Worm (Caenorhabditis elegans): Measurements from ENCODE around the gene cdh-12.

The cdh-12 gene

DNA sequence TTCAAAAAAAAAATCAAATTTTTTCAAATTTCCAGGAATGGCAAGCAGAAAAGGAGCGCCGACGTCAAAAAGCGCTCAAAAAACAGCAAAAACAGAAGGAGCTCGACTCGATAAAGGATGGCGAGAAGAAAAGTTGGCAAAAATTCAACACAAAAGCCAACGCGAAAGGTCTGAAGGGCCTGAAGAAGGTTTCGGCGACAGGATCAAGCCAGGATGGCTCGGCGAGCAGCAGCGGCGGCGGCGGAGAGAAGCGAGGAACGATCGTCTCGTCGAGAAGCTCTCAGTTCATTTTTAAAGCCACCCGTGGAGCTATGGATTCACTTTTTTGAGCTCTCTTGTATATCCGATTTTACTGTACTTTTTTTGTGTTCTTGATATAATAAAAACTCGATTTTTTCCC is 7.0 kb upstream of the cdh-12 start:
- TF ChIP-seq lim-6 (tag; optimal IDR thresholded peaks at IDR 0.05), result no peak
- TF ChIP-seq pat-9 (tag; optimal IDR thresholded peaks at IDR 0.05), result no peak
- no peak for TF ChIP-seq ceh-22 (tag; optimal IDR thresholded peaks at IDR 0.05)
- no peak for TF ChIP-seq ttx-3 (tag; optimal IDR thresholded peaks at IDR 0.05)
- TF ChIP-seq pros-1 (tag; optimal IDR thresholded peaks at IDR 0.05), result no peak
- TF ChIP-seq syd-9 (tag; optimal IDR thresholded peaks at IDR 0.05), result no peak
- no peak for TF ChIP-seq ceh-14 (tag; optimal IDR thresholded peaks at IDR 0.05)
- TF ChIP-seq pqm-1 (tag; optimal IDR thresholded peaks at IDR 0.05), result no peak
- TF ChIP-seq fkh-6 (tag; optimal IDR thresholded peaks at IDR 0.05), result no peak
- TF ChIP-seq madf-2 (tag; optimal IDR thresholded peaks at IDR 0.05), result no peak
- no peak for TF ChIP-seq ceh-30 (tag; optimal IDR thresholded peaks at IDR 0.05)
- TF ChIP-seq elt-4 (tag; optimal IDR thresholded peaks at IDR 0.05), result no peak
- no peak for TF ChIP-seq nhr-232 (tag; optimal IDR thresholded peaks at IDR 0.05)
- TF ChIP-seq ceh-24 (tag; optimal IDR thresholded peaks at IDR 0.05), result no peak
- TF ChIP-seq ceh-48 (tag; optimal IDR thresholded peaks at IDR 0.05), result no peak
- TF ChIP-seq pha-4 (tag; optimal IDR thresholded peaks at IDR 0.05), result no peak
- TF ChIP-seq dve-1 (tag; optimal IDR thresholded peaks at IDR 0.05), result no peak
- TF ChIP-seq eyg-1 (tag; optimal IDR thresholded peaks at IDR 0.05), result no peak
- TF ChIP-seq T23F11.4 (GFP tag; optimal IDR thresholded peaks at IDR 0.05), result no peak
- TF ChIP-seq pha-2 (tag; optimal IDR thresholded peaks at IDR 0.05), result no peak

DNA sequence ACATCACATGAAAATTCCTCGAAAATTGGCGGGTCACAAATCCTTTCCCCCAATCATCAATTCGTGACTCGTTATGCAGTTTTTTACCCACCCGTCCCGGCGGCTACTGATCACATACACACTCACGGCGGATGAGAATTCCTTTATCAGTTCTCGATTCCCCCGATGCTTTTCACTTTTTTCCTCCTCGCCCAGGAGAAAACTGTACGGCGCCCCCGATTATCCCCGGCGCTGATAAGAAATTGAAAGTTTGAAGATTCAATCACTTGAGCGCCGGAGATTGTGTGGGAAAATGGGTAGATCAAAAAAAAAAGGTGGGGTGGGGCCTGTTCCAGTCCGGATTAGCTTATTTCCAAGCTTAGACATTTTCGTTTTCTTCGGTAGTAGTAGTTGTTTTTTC is 4.0 kb upstream of the cdh-12 start:
- TF ChIP-seq sox-4 (tag; optimal IDR thresholded peaks at IDR 0.05) (no peak), ceh-34 (tag; optimal IDR thresholded peaks at IDR 0.05) (no peak), hlh-8 (tag; optimal IDR thresholded peaks at IDR 0.05) (no peak), lin-11 (tag; optimal IDR thresholded peaks at IDR 0.05) (no peak), ama-1 (optimal IDR thresholded peaks at IDR 0.05) (no peak), unc-42 (tag; optimal IDR thresholded peaks at IDR 0.05) (no peak), sox-2 (GFP tag; IDR thresholded peaks at IDR 0.05) (no peak), syd-9 (tag; optimal IDR thresholded peaks at IDR 0.05) (no peak), pqm-1 (tag; optimal IDR thresholded peaks at IDR 0.05) (no peak), ceh-19 (GFP tag; optimal IDR thresholded peaks at IDR 0.05) (no peak), T23F11.4 (GFP tag; optimal IDR thresholded peaks at IDR 0.05) (no peak), hlh-6 (tag; optimal IDR thresholded peaks at IDR 0.05) (no peak), lim-6 (tag; optimal IDR thresholded peaks at IDR 0.05) (no peak), npax-4 (tag; optimal IDR thresholded peaks at IDR 0.05) (no peak), ceh-48 (tag; optimal IDR thresholded peaks at IDR 0.05) (no peak), sdc-2 (tag; optimal IDR thresholded peaks at IDR 0.05) (no peak), che-1 (tag; optimal IDR thresholded peaks at IDR 0.05) (no peak), rnt-1 (tag; optimal IDR thresholded peaks at IDR 0.05) (no peak), dve-1 (tag; optimal IDR thresholded peaks at IDR 0.05) (no peak)

DNA sequence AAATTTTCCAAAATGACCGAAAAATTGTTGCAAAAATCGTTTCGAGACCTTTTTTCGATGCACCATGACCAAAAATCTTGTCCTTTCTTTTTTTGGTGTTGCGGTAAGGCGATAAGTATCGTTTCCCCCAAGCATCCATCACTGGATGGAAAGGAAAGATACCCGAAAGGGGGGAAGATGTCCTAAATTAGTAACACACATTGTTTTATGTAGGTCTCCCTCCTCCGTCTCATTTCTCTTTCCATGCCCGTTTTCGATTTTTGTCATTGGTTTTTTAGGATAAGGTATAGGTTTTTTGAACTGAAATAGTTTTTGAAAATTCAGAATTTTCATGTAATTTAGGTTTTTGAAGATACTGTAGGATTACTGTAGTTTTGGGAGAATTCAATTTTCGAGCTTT is 2.4 kb upstream of the cdh-12 start:
- TF ChIP-seq ztf-16 (tag; optimal IDR thresholded peaks at IDR 0.05) (no peak), ceh-24 (tag; optimal IDR thresholded peaks at IDR 0.05) (no peak), madf-2 (tag; optimal IDR thresholded peaks at IDR 0.05) (no peak), fax-1 (tag; optimal IDR thresholded peaks at IDR 0.05) (no peak), pag-3 (tag; optimal IDR thresholded peaks at IDR 0.05; ENCODE audit: borderline replicate concordance) (no peak), unc-42 (tag; optimal IDR thresholded peaks at IDR 0.05) (no peak), ceh-2 (tag; optimal IDR thresholded peaks at IDR 0.05) (no peak), T23F11.4 (GFP tag; optimal IDR thresholded peaks at IDR 0.05) (no peak), pha-2 (tag; optimal IDR thresholded peaks at IDR 0.05) (no peak), ceh-30 (tag; optimal IDR thresholded peaks at IDR 0.05) (no peak), ets-4 (tag; optimal IDR thresholded peaks at IDR 0.05) (no peak), tbx-2 (tag; optimal IDR thresholded peaks at IDR 0.05) (no peak), eyg-1 (tag; optimal IDR thresholded peaks at IDR 0.05) (no peak), nfya-1 (tag; optimal IDR thresholded peaks at IDR 0.05) (no peak), Y22D7AL.16 (tag; optimal IDR thresholded peaks at IDR 0.05) (no peak), syd-9 (tag; optimal IDR thresholded peaks at IDR 0.05) (no peak), hlh-30 (tag; optimal IDR thresholded peaks at IDR 0.05; ENCODE audit: insufficient read depth) (no peak), pqm-1 (tag; optimal IDR thresholded peaks at IDR 0.05) (no peak)

Data from whole organism, late embryonic.